Worm (Caenorhabditis elegans): ENCODE measurements around the gene C44C10.9.

ce11 chrX:11710229-11710628, 6.1 kb downstream of the C44C10.9 start, which contains the start of gene C44C10.11:
- TF ChIP-seq him-1 (tag; optimal IDR thresholded peaks at IDR 0.05) (no peak), W03F9.2 (tag; optimal IDR thresholded peaks at IDR 0.05) (peak; percentile 16)
